Worm (Caenorhabditis elegans) whole organism, young adult: ENCODE data around the gene nhr-199.
"Not testable (repeated sequence)": the region's sequence is repeated elsewhere in the genome, so short reads cannot be mapped to it uniquely, and the experiment has no call there.

ENCODE experiments used
- B0261.1 ChIP-seq: sonication (generic microtip); optimal IDR thresholded peaks from 2 replicates; lab custom pipeline; 2016; ENCODE audit warnings: mild to moderate bottlenecking, missing genetic modification characterization, moderate library complexity, missing compliant biosample characterization
- F22D6.2 ChIP-seq: sonication (generic microtip); optimal IDR thresholded peaks from 2 replicates; lab custom pipeline; 2016; ENCODE audit warnings: mild to moderate bottlenecking, missing genetic modification characterization, missing compliant biosample characterization
- F33H1.4 ChIP-seq: fragments of 200-800 bp; sonication (Bioruptor generic); IDR thresholded peaks from 2 replicates; pipeline ENCODE4 v1.3.6; 2022; ENCODE audit warnings: missing genetic modification reagents, missing genetic modification characterization, missing compliant biosample characterization
- F52B5.7 ChIP-seq: sonication (generic microtip); optimal IDR thresholded peaks from 2 replicates; lab custom pipeline; 2016; ENCODE audit warnings: mild to moderate bottlenecking, missing genetic modification characterization, missing compliant biosample characterization
- F57A8.1 ChIP-seq: fragments of 200-800 bp; sonication (Bioruptor generic); optimal IDR thresholded peaks from 2 replicates; lab custom pipeline; 2018; ENCODE audit warnings: mild to moderate bottlenecking, missing genetic modification characterization, moderate library complexity, missing compliant biosample characterization
- F57C9.4 ChIP-seq: sonication (generic microtip); optimal IDR thresholded peaks from 2 replicates; lab custom pipeline; 2017; ENCODE audit warnings: mild to moderate bottlenecking, missing genetic modification characterization, missing compliant biosample characterization
- T07F8.4 ChIP-seq: sonication (generic microtip); optimal IDR thresholded peaks from 2 replicates; lab custom pipeline; 2016; ENCODE audit warnings: mild to moderate bottlenecking, missing genetic modification characterization, moderate library complexity, missing compliant biosample characterization
- atf-7 ChIP-seq: sonication (generic microtip); optimal IDR thresholded peaks from 2 replicates; lab custom pipeline; 2017; ENCODE audit warnings: mild to moderate bottlenecking, missing genetic modification characterization, missing compliant biosample characterization
- athp-1 ChIP-seq: sonication (generic microtip); optimal IDR thresholded peaks from 2 replicates; lab custom pipeline; 2017; ENCODE audit warnings: mild to moderate bottlenecking, missing genetic modification characterization, missing compliant biosample characterization
- attf-6 ChIP-seq: fragments of 200-800 bp; sonication (Bioruptor generic); IDR thresholded peaks from 2 replicates; pipeline ENCODE4 v1.3.6; 2022; ENCODE audit warnings: missing genetic modification reagents, missing genetic modification characterization, missing compliant biosample characterization
- bed-1 ChIP-seq: fragments of 200-800 bp; sonication (Bioruptor generic); IDR thresholded peaks from 2 replicates; pipeline ENCODE4 v1.3.6; 2022; ENCODE audit warnings: missing genetic modification reagents, missing genetic modification characterization, missing compliant biosample characterization
- bed-2 ChIP-seq: fragments of 200-800 bp; sonication (Bioruptor generic); IDR thresholded peaks from 2 replicates; pipeline ENCODE4 v1.3.6; 2022; ENCODE audit warnings: missing genetic modification reagents, missing genetic modification characterization, missing compliant biosample characterization
- cebp-1 ChIP-seq, 2 experiments: fragments of 200-800 bp in 1 of 2; sonication (Bioruptor generic) in 1 of 2; sonication (generic microtip) in 1 of 2; IDR thresholded peaks in 1 of 2; optimal IDR thresholded peaks in 1 of 2; 2 replicates each; pipeline versions ENCODE4 v1.3.6 to Lab custom; 2017 to 2022; ENCODE audit warnings: missing compliant biosample characterization in 2 of 2, missing genetic modification characterization in 2 of 2, mild to moderate bottlenecking in 1 of 2, missing genetic modification reagents in 1 of 2, moderate library complexity in 1 of 2
- ceh-27 ChIP-seq: fragments of 200-800 bp; sonication (Bioruptor generic); optimal IDR thresholded peaks from 2 replicates; lab custom pipeline; 2018; ENCODE audit warnings: mild to moderate bottlenecking, missing genetic modification characterization, moderate library complexity, missing compliant biosample characterization
- dox-1 ChIP-seq: fragments of 200-800 bp; sonication (Bioruptor generic); IDR thresholded peaks from 2 replicates; pipeline ENCODE4 v1.3.6; 2022; ENCODE audit warnings: missing genetic modification reagents, missing genetic modification characterization, missing compliant biosample characterization
- hlh-26 ChIP-seq: fragments of 200-800 bp; sonication (Bioruptor generic); conservative IDR thresholded peaks from 2 replicates; pipeline ENCODE4 v1.3.6; 2022; ENCODE audit warnings: missing genetic modification reagents, missing genetic modification characterization, missing compliant biosample characterization
- hmg-20 ChIP-seq: fragments of 200-800 bp; sonication (Bioruptor generic); IDR thresholded peaks from 2 replicates; pipeline ENCODE4 v1.3.6; 2022; ENCODE audit warnings: missing genetic modification reagents, missing genetic modification characterization, missing compliant biosample characterization
- lag-1 ChIP-seq: fragments of 200-800 bp; sonication (Bioruptor generic); IDR thresholded peaks from 2 replicates; pipeline ENCODE4 v1.3.6; 2022; ENCODE audit warnings: missing genetic modification reagents, missing genetic modification characterization, missing compliant biosample characterization
- lir-1 ChIP-seq: fragments of 200-800 bp; sonication (Bioruptor generic); conservative IDR thresholded peaks from 2 replicates; pipeline ENCODE4 v1.3.6; 2022; ENCODE audit warnings: missing genetic modification reagents, missing genetic modification characterization, missing compliant biosample characterization
- madf-3 ChIP-seq: fragments of 200-800 bp; sonication (Bioruptor generic); IDR thresholded peaks from 2 replicates; pipeline ENCODE4 v1.3.6; 2022; ENCODE audit warnings: missing genetic modification reagents, missing genetic modification characterization, missing compliant biosample characterization
- mcd-1 ChIP-seq: fragments of 200-800 bp; sonication (Bioruptor generic); IDR thresholded peaks from 2 replicates; pipeline ENCODE4 v1.3.6; 2022; ENCODE audit warnings: missing genetic modification reagents, missing genetic modification characterization, missing compliant biosample characterization
- nfya-1 ChIP-seq: sonication (generic microtip); optimal IDR thresholded peaks from 2 replicates; lab custom pipeline; 2017; ENCODE audit warnings: antibody characterized with exemption, missing compliant biosample characterization, missing genetic modification characterization, borderline replicate concordance; ENCODE audit not compliant: insufficient read depth
- nfyb-1 ChIP-seq: fragments of 200-800 bp; sonication (Bioruptor generic); IDR thresholded peaks from 2 replicates; pipeline ENCODE4 v1.3.6; 2022; ENCODE audit warnings: missing genetic modification reagents, missing genetic modification characterization, missing compliant biosample characterization
- nhr-120 ChIP-seq: fragments of 200-800 bp; sonication (Bioruptor generic); IDR thresholded peaks from 2 replicates; pipeline ENCODE4 v1.3.6; 2022; ENCODE audit warnings: missing genetic modification characterization, missing compliant biosample characterization
- nhr-80 ChIP-seq: sonication (generic microtip); optimal IDR thresholded peaks from 2 replicates; lab custom pipeline; 2016; ENCODE audit warnings: missing genetic modification characterization, missing compliant biosample characterization
- nhr-90 ChIP-seq: sonication (generic microtip); optimal IDR thresholded peaks from 2 replicates; lab custom pipeline; 2016; ENCODE audit warnings: missing genotype, mild to moderate bottlenecking, missing genetic modification characterization, missing compliant biosample characterization
- pbrm-1 ChIP-seq: fragments of 200-800 bp; sonication (Bioruptor generic); IDR thresholded peaks from 2 replicates; pipeline ENCODE4 v1.3.6; 2022; ENCODE audit warnings: missing genetic modification reagents, missing genetic modification characterization, missing compliant biosample characterization
- pha-4 ChIP-seq: fragments of 150-350 bp; sonication (generic microtip); optimal IDR thresholded peaks from 2 replicates; lab custom pipeline; 2014; ENCODE audit warnings: missing biosample characterization, missing genetic modification reagents, missing genetic modification characterization
- rcor-1 ChIP-seq: fragments of 200-800 bp; sonication (Bioruptor generic); IDR thresholded peaks from 2 replicates; pipeline ENCODE4 v1.3.6; 2022; ENCODE audit warnings: missing genetic modification reagents, missing genetic modification characterization, missing compliant biosample characterization
- rpc-1 ChIP-seq, 2 experiments: fragments of 150-350 bp in 1 of 2; sonication (generic microtip) in 1 of 2; optimal IDR thresholded peaks; 2 replicates each; lab custom pipeline; 2014 to 2018; ENCODE audit warnings: missing biosample characterization in 1 of 2, missing genetic modification characterization in 1 of 2, missing genetic modification reagents in 1 of 2, missing genotype in 1 of 2
- tbp1 ChIP-seq: fragments of 200-800 bp; sonication (Bioruptor generic); optimal IDR thresholded peaks from 2 replicates; lab custom pipeline; 2018; ENCODE audit warnings: mild to moderate bottlenecking, missing genetic modification characterization, missing compliant biosample characterization
- tlf-1 ChIP-seq: fragments of 200-800 bp; sonication (Bioruptor generic); optimal IDR thresholded peaks from 2 replicates; lab custom pipeline; 2018; ENCODE audit warnings: mild to moderate bottlenecking, missing genetic modification characterization, missing compliant biosample characterization
- unc-62 ChIP-seq: fragments of 150-350 bp; optimal IDR thresholded peaks from 2 replicates; lab custom pipeline; 2014; ENCODE audit warnings: missing biosample characterization, missing genetic modification reagents, missing genetic modification characterization
- xnd-1 ChIP-seq: sonication (generic microtip); optimal IDR thresholded peaks from 2 replicates; lab custom pipeline; 2016; ENCODE audit warnings: missing genotype, missing genetic modification reagents, missing genetic modification characterization, missing compliant biosample characterization
- zfh-2 ChIP-seq: fragments of 200-800 bp; sonication (Bioruptor generic); conservative IDR thresholded peaks from 2 replicates; pipeline ENCODE4 v1.3.6; 2022; ENCODE audit warnings: missing genetic modification reagents, missing genetic modification characterization, missing compliant biosample characterization
- ztf-22 ChIP-seq: fragments of 200-800 bp; sonication (Bioruptor generic); optimal IDR thresholded peaks from 2 replicates; lab custom pipeline; 2018; ENCODE audit warnings: mild to moderate bottlenecking, missing genetic modification characterization, moderate library complexity, missing compliant biosample characterization
- ztf-26 ChIP-seq: sonication (generic microtip); optimal IDR thresholded peaks from 2 replicates; lab custom pipeline; 2017; ENCODE audit warnings: missing genetic modification characterization, missing compliant biosample characterization
- ztf-6 ChIP-seq: fragments of 200-800 bp; sonication (Bioruptor generic); IDR thresholded peaks from 2 replicates; pipeline ENCODE4 v1.3.6; 2022; ENCODE audit warnings: missing genetic modification reagents, missing genetic modification characterization, missing compliant biosample characterization

The nhr-199 gene

ce11 chrV:15674899-15675298 lies 24.8 kb downstream of the nhr-199 start:
- TF ChIP-seq ceh-27 (GFP tag; lab: Kevin White, UChicago) = no peak
- TF ChIP-seq bed-1 (GFP tag; lab: Robert Waterston, UW) = 0 out of 2 replicates have a peak, but pooled peaks have one; percentile 71
- TF ChIP-seq zfh-2 (GFP tag; lab: Robert Waterston, UW) = peak; percentile 72
- no peak for TF ChIP-seq rcor-1 (GFP tag; lab: Robert Waterston, UW)
- TF ChIP-seq B0261.1 = no peak
- no peak for TF ChIP-seq mcd-1 (GFP tag; lab: Robert Waterston, UW)
- no peak for TF ChIP-seq ztf-26 (tag; lab: Kevin White, UChicago)
- TF ChIP-seq F57C9.4 (tag; lab: Kevin White, UChicago) = no peak

ce11 chrV:15673707-15674106 lies 26.0 kb downstream of the nhr-199 start, which contains the start of gene nhr-51:
nhr-51 (plus strand) TSS chrV:15674007.
- TF ChIP-seq bed-2 = no peak
- no peak for TF ChIP-seq nfya-1
- no peak for TF ChIP-seq T07F8.4
- TF ChIP-seq dox-1 (GFP tag; lab: Robert Waterston, UW) = no peak
- no peak for TF ChIP-seq nhr-90 (tag; lab: Kevin White, UChicago)
- TF ChIP-seq xnd-1 (tag; lab: Kevin White, UChicago) = no peak
- TF ChIP-seq F22D6.2 (tag; lab: Kevin White, UChicago) = no peak
- TF ChIP-seq F33H1.4 (GFP tag; lab: Robert Waterston, UW) = no peak
- no peak for TF ChIP-seq nhr-120 (GFP tag; lab: Robert Waterston, UW)
- TF ChIP-seq rcor-1 (GFP tag; lab: Robert Waterston, UW) = no peak
- TF ChIP-seq madf-3 (GFP tag; lab: Robert Waterston, UW) = no peak
- TF ChIP-seq pbrm-1 (GFP tag; lab: Robert Waterston, UW) = no peak
- no peak for TF ChIP-seq ztf-6 (GFP tag; lab: Robert Waterston, UW)

- TF ChIP-seq atf-7, pha-4, F52B5.7 (tag; lab: Kevin White, UChicago): not testable (repeated sequence)
Measured at ce11 chrV:15670139-15670538, 29.6 kb downstream of the nhr-199 start, which contains the start of gene K06B4.15. K06B4.15 (plus strand) TSS chrV:15670439.

ce11 chrV:15668870-15669269 lies 30.8 kb downstream of the nhr-199 start, which contains the start of gene K06B4.4:
K06B4.4 (plus strand) TSS chrV:15669170.
- no peak for TF ChIP-seq madf-3 (GFP tag; lab: Robert Waterston, UW)
- no peak for TF ChIP-seq F57A8.1 (GFP tag; lab: Kevin White, UChicago)
- no peak for TF ChIP-seq tlf-1

ce11 chrV:15668200-15668599 lies 31.5 kb downstream of the nhr-199 start, which contains the start of gene F53E4.1:
F53E4.1 (minus strand) TSS chrV:15668300.
- TF ChIP-seq rpc-1 (optimal IDR thresholded peaks at IDR 0.05; lab: Kevin White, UChicago) = not testable (repeated sequence)
- peak; percentile 12 for TF ChIP-seq rpc-1 (tag; optimal IDR thresholded peaks at IDR 0.05; lab: Kevin White, UChicago)
- TF ChIP-seq, all 124 proteins: peak for 1; not testable (repeated sequence) for 123

- peak; percentile 47; the same call in 1 of the 2 replicates for TF ChIP-seq cebp-1 (GFP tag; IDR thresholded peaks at IDR 0.05; lab: Robert Waterston, UW)
- no peak for TF ChIP-seq cebp-1 (tag; optimal IDR thresholded peaks at IDR 0.05; lab: Kevin White, UChicago)
- peak; percentile 25 for TF ChIP-seq tbp1 (GFP tag; lab: Kevin White, UChicago)
- peak; percentile 72 for TF ChIP-seq pha-4 (tag; lab: Kevin White, UChicago)
- TF ChIP-seq lir-1 (GFP tag; lab: Robert Waterston, UW) = 0 out of 2 replicates have a peak, but pooled peaks have one; percentile 11
- no peak for TF ChIP-seq athp-1 (tag; lab: Kevin White, UChicago)
- TF ChIP-seq nhr-120 (GFP tag; lab: Robert Waterston, UW) = no peak
- TF ChIP-seq hmg-20 (GFP tag; lab: Robert Waterston, UW) = no peak
- no peak for TF ChIP-seq F33H1.4 (GFP tag; lab: Robert Waterston, UW)
- TF ChIP-seq unc-62 (GFP tag; lab: Kevin White, UChicago) = peak; percentile 20
- TF ChIP-seq nhr-80 = peak; percentile 96
- 0 out of 2 replicates have a peak, but pooled peaks have one; percentile 11 for TF ChIP-seq nfyb-1 (GFP tag; lab: Robert Waterston, UW)
- peak; percentile 64 for TF ChIP-seq atf-7 (tag; lab: Kevin White, UChicago)
- TF ChIP-seq nfya-1 = no peak
- no peak for TF ChIP-seq hlh-26 (GFP tag; lab: Robert Waterston, UW)
- TF ChIP-seq attf-6 (GFP tag; lab: Robert Waterston, UW) = no peak
- no peak for TF ChIP-seq lag-1 (GFP tag; lab: Robert Waterston, UW)
- TF ChIP-seq dox-1 (GFP tag; lab: Robert Waterston, UW) = 0 out of 2 replicates have a peak, but pooled peaks have one; percentile 49
- TF ChIP-seq ztf-22 (GFP tag; lab: Kevin White, UChicago) = peak; percentile 46
Measured at ce11 chrV:15666718-15667117, 33.0 kb downstream of the nhr-199 start.
